Fruit fly (Drosophila melanogaster): ENCODE data around the gene CG14739.

DNA sequence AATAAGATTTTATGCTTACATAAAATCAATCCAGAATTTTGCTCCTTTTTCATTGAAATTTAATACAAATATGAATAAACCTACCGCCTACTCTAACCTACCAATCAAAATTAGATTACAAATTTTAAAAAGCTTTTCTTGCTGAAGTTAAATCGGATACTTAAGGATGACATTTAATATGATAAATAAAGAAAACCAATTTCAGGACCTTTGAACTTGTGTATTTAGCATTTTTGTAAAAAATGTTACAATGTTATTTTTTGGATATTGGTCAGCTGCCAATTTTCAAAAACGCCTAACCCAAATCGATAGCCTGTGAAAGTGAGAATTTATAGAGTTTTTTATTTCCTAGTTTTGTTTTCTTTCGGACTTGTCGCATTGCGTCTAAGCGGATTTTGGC, at the start of gene CG14739:
- TF ChIP-seq CG12219 (GFP tag; optimal IDR thresholded peaks at IDR 0.05) (no peak), z (GFP tag; IDR thresholded peaks at IDR 0.05) (no peak), bcd (GFP tag; optimal IDR thresholded peaks at IDR 0.05) (no peak), H2.0 (GFP tag; IDR thresholded peaks at IDR 0.05) (no peak), stc (GFP tag; IDR thresholded peaks at IDR 0.05) (no peak), Lhr (GFP tag; optimal IDR thresholded peaks at IDR 0.05) (no peak), gem (tag; optimal IDR thresholded peaks at IDR 0.05) (no peak)
